Worm (Caenorhabditis elegans) whole organism, young adult: Measurements from ENCODE around the gene hmg-4.
A peak's percentile ranks its signal among the peaks of the same experiment; 100 is the strongest.

ENCODE experiments used
- B0019.2 ChIP-seq: fragments of 200-800 bp; sonication (Bioruptor generic); conservative IDR thresholded peaks from 2 replicates; pipeline ENCODE4 v1.3.6; 2022; ENCODE audit warnings: missing genetic modification reagents, missing genetic modification characterization, missing compliant biosample characterization
- B0261.1 ChIP-seq: sonication (generic microtip); optimal IDR thresholded peaks from 2 replicates; lab custom pipeline; 2016; ENCODE audit warnings: mild to moderate bottlenecking, missing genetic modification characterization, moderate library complexity, missing compliant biosample characterization
- C06A6.2 ChIP-seq: fragments of 200-800 bp; sonication (Bioruptor generic); conservative IDR thresholded peaks from 2 replicates; pipeline ENCODE4 v1.3.6; 2022; ENCODE audit warnings: missing genetic modification characterization, missing compliant biosample characterization
- F10E7.11 ChIP-seq: sonication (generic microtip); optimal IDR thresholded peaks from 2 replicates; lab custom pipeline; 2017; ENCODE audit warnings: mild to moderate bottlenecking, missing genetic modification characterization, moderate library complexity, missing compliant biosample characterization
- F22D6.2 ChIP-seq: sonication (generic microtip); optimal IDR thresholded peaks from 2 replicates; lab custom pipeline; 2016; ENCODE audit warnings: mild to moderate bottlenecking, missing genetic modification characterization, missing compliant biosample characterization
- F23B12.7 ChIP-seq: sonication (generic microtip); optimal IDR thresholded peaks from 2 replicates; lab custom pipeline; 2017; ENCODE audit warnings: missing genetic modification characterization, mild to moderate bottlenecking, missing compliant biosample characterization, antibody characterized with exemption, moderate library complexity; ENCODE audit not compliant: insufficient read depth
- F52B5.7 ChIP-seq: sonication (generic microtip); optimal IDR thresholded peaks from 2 replicates; lab custom pipeline; 2016; ENCODE audit warnings: mild to moderate bottlenecking, missing genetic modification characterization, missing compliant biosample characterization
- F57A8.1 ChIP-seq: fragments of 200-800 bp; sonication (Bioruptor generic); optimal IDR thresholded peaks from 2 replicates; lab custom pipeline; 2018; ENCODE audit warnings: mild to moderate bottlenecking, missing genetic modification characterization, moderate library complexity, missing compliant biosample characterization
- T07F8.4 ChIP-seq: sonication (generic microtip); optimal IDR thresholded peaks from 2 replicates; lab custom pipeline; 2016; ENCODE audit warnings: mild to moderate bottlenecking, missing genetic modification characterization, moderate library complexity, missing compliant biosample characterization
- ZK185.1 ChIP-seq: sonication (generic microtip); optimal IDR thresholded peaks from 2 replicates; lab custom pipeline; 2016; ENCODE audit warnings: mild to moderate bottlenecking, missing genetic modification characterization, missing compliant biosample characterization; ENCODE audit not compliant: poor library complexity, severe bottlenecking
- ama-1 ChIP-seq, 3 experiments: fragments of 150-350 bp in 1 of 3; sonication (generic microtip) in 2 of 3; optimal IDR thresholded peaks; 2 replicates each; lab custom pipeline; 2014 to 2018; ENCODE audit warnings: missing biosample characterization in 2 of 3, missing genetic modification characterization in 2 of 3, missing genetic modification reagents in 2 of 3
- aptf-2 ChIP-seq: fragments of 200-800 bp; sonication (Bioruptor generic); conservative IDR thresholded peaks from 2 replicates; pipeline ENCODE4 v1.3.6; 2022; ENCODE audit warnings: missing genetic modification reagents, missing genetic modification characterization, missing compliant biosample characterization
- atf-7 ChIP-seq: sonication (generic microtip); optimal IDR thresholded peaks from 2 replicates; lab custom pipeline; 2017; ENCODE audit warnings: mild to moderate bottlenecking, missing genetic modification characterization, missing compliant biosample characterization
- attf-6 ChIP-seq: fragments of 200-800 bp; sonication (Bioruptor generic); IDR thresholded peaks from 2 replicates; pipeline ENCODE4 v1.3.6; 2022; ENCODE audit warnings: missing genetic modification reagents, missing genetic modification characterization, missing compliant biosample characterization
- cebp-2 ChIP-seq: fragments of 200-800 bp; sonication (Bioruptor generic); IDR thresholded peaks from 2 replicates; pipeline ENCODE4 v1.3.6; 2022; ENCODE audit warnings: missing genetic modification characterization, missing compliant biosample characterization
- ceh-27 ChIP-seq: fragments of 200-800 bp; sonication (Bioruptor generic); optimal IDR thresholded peaks from 2 replicates; lab custom pipeline; 2018; ENCODE audit warnings: mild to moderate bottlenecking, missing genetic modification characterization, moderate library complexity, missing compliant biosample characterization
- ceh-40 ChIP-seq: fragments of 200-800 bp; sonication (Bioruptor generic); IDR thresholded peaks from 2 replicates; pipeline ENCODE4 v1.3.6; 2022; ENCODE audit warnings: missing genetic modification characterization, missing compliant biosample characterization
- ceh-91 ChIP-seq: fragments of 200-800 bp; sonication (Bioruptor generic); IDR thresholded peaks from 2 replicates; pipeline ENCODE4 v1.3.6; 2022; ENCODE audit warnings: missing genetic modification reagents, missing genetic modification characterization, missing compliant biosample characterization
- dox-1 ChIP-seq: fragments of 200-800 bp; sonication (Bioruptor generic); IDR thresholded peaks from 2 replicates; pipeline ENCODE4 v1.3.6; 2022; ENCODE audit warnings: missing genetic modification reagents, missing genetic modification characterization, missing compliant biosample characterization
- dpl-1 ChIP-seq: fragments of 150-350 bp; optimal IDR thresholded peaks from 2 replicates; lab custom pipeline; 2014; ENCODE audit warnings: missing biosample characterization, missing genetic modification reagents, missing genetic modification characterization
- efl-1 ChIP-seq: fragments of 150-350 bp; optimal IDR thresholded peaks from 2 replicates; lab custom pipeline; 2014; ENCODE audit warnings: missing biosample characterization, missing genetic modification reagents, missing genetic modification characterization
- egl-18 ChIP-seq: fragments of 200-800 bp; sonication (Bioruptor generic); IDR thresholded peaks from 2 replicates; pipeline ENCODE4 v1.3.6; 2022; ENCODE audit warnings: missing genetic modification reagents, missing genetic modification characterization, missing compliant biosample characterization
- hmg-1.2 ChIP-seq: fragments of 200-800 bp; sonication (Bioruptor generic); IDR thresholded peaks from 2 replicates; pipeline ENCODE4 v1.3.6; 2022; ENCODE audit warnings: missing genetic modification reagents, missing genetic modification characterization, missing compliant biosample characterization
- hmg-20 ChIP-seq: fragments of 200-800 bp; sonication (Bioruptor generic); IDR thresholded peaks from 2 replicates; pipeline ENCODE4 v1.3.6; 2022; ENCODE audit warnings: missing genetic modification reagents, missing genetic modification characterization, missing compliant biosample characterization
- hsf-1 ChIP-seq: fragments of 200-800 bp; sonication (Bioruptor generic); IDR thresholded peaks from 2 replicates; pipeline ENCODE4 v1.3.6; 2022; ENCODE audit warnings: missing genetic modification reagents, missing genetic modification characterization, missing compliant biosample characterization
- let-526 ChIP-seq: fragments of 200-800 bp; sonication (Bioruptor generic); IDR thresholded peaks from 2 replicates; pipeline ENCODE4 v1.3.6; 2022; ENCODE audit warnings: missing genetic modification reagents, missing genetic modification characterization, missing compliant biosample characterization
- lin-35 ChIP-seq, 3 experiments: fragments of 150-350 bp in 2 of 3; sonication (generic microtip) in 1 of 3; optimal IDR thresholded peaks; 2 replicates each; lab custom pipeline; 2014 to 2018; ENCODE audit warnings: missing biosample characterization in 3 of 3, missing genetic modification characterization in 3 of 3, missing genetic modification reagents in 3 of 3
- lin-40 ChIP-seq: sonication (generic microtip); optimal IDR thresholded peaks from 2 replicates; lab custom pipeline; 2016; ENCODE audit warnings: missing genetic modification characterization, mild to moderate bottlenecking, missing compliant biosample characterization, missing genotype, missing genetic modification reagents
- lir-1 ChIP-seq: fragments of 200-800 bp; sonication (Bioruptor generic); conservative IDR thresholded peaks from 2 replicates; pipeline ENCODE4 v1.3.6; 2022; ENCODE audit warnings: missing genetic modification reagents, missing genetic modification characterization, missing compliant biosample characterization
- lsl-1 ChIP-seq: fragments of 200-800 bp; sonication (Bioruptor generic); optimal IDR thresholded peaks from 2 replicates; lab custom pipeline; 2018; ENCODE audit warnings: mild to moderate bottlenecking, missing genetic modification characterization, moderate library complexity, missing compliant biosample characterization
- madf-10 ChIP-seq: sonication (generic microtip); optimal IDR thresholded peaks from 2 replicates; lab custom pipeline; 2016; ENCODE audit warnings: mild to moderate bottlenecking, missing genetic modification characterization, missing compliant biosample characterization
- madf-3 ChIP-seq: fragments of 200-800 bp; sonication (Bioruptor generic); IDR thresholded peaks from 2 replicates; pipeline ENCODE4 v1.3.6; 2022; ENCODE audit warnings: missing genetic modification reagents, missing genetic modification characterization, missing compliant biosample characterization
- madf-6 ChIP-seq: fragments of 200-800 bp; sonication (Bioruptor generic); IDR thresholded peaks from 2 replicates; pipeline ENCODE4 v1.3.6; 2022; ENCODE audit warnings: missing genetic modification reagents, missing genetic modification characterization, missing compliant biosample characterization
- nfya-2 ChIP-seq: fragments of 200-800 bp; sonication (Bioruptor generic); IDR thresholded peaks from 2 replicates; pipeline ENCODE4 v1.3.6; 2022; ENCODE audit warnings: missing genetic modification reagents, missing genetic modification characterization, missing compliant biosample characterization
- pha-4 ChIP-seq: fragments of 150-350 bp; sonication (generic microtip); optimal IDR thresholded peaks from 2 replicates; lab custom pipeline; 2014; ENCODE audit warnings: missing biosample characterization, missing genetic modification reagents, missing genetic modification characterization
- rcor-1 ChIP-seq: fragments of 200-800 bp; sonication (Bioruptor generic); IDR thresholded peaks from 2 replicates; pipeline ENCODE4 v1.3.6; 2022; ENCODE audit warnings: missing genetic modification reagents, missing genetic modification characterization, missing compliant biosample characterization
- rec-8 ChIP-seq, 2 experiments: sonication (generic microtip); optimal IDR thresholded peaks; 2 replicates each; lab custom pipeline; 2016; ENCODE audit warnings: mild to moderate bottlenecking in 2 of 2, missing genetic modification characterization in 2 of 2, missing genetic modification reagents in 2 of 2, missing genotype in 2 of 2, missing biosample characterization in 1 of 2, missing compliant biosample characterization in 1 of 2, moderate library complexity in 1 of 2
- snpc-1.3 ChIP-seq: sonication (generic microtip); optimal IDR thresholded peaks from 2 replicates; lab custom pipeline; 2017; ENCODE audit warnings: missing genetic modification characterization, mild to moderate bottlenecking, missing compliant biosample characterization, antibody characterized with exemption, moderate library complexity, missing genotype, missing genetic modification reagents; ENCODE audit not compliant: insufficient read depth
- somi-1 ChIP-seq: fragments of 200-800 bp; sonication (Bioruptor generic); optimal IDR thresholded peaks from 2 replicates; lab custom pipeline; 2018; ENCODE audit warnings: mild to moderate bottlenecking, missing genetic modification characterization, missing compliant biosample characterization
- tbp1 ChIP-seq: fragments of 200-800 bp; sonication (Bioruptor generic); optimal IDR thresholded peaks from 2 replicates; lab custom pipeline; 2018; ENCODE audit warnings: mild to moderate bottlenecking, missing genetic modification characterization, missing compliant biosample characterization
- tbx-9 ChIP-seq: sonication (generic microtip); optimal IDR thresholded peaks from 2 replicates; lab custom pipeline; 2016; ENCODE audit warnings: borderline replicate concordance, missing genetic modification characterization, inconsistent platforms, missing compliant biosample characterization
- tlf-1 ChIP-seq: fragments of 200-800 bp; sonication (Bioruptor generic); optimal IDR thresholded peaks from 2 replicates; lab custom pipeline; 2018; ENCODE audit warnings: mild to moderate bottlenecking, missing genetic modification characterization, missing compliant biosample characterization
- unc-130 ChIP-seq: sonication (generic microtip); optimal IDR thresholded peaks from 2 replicates; lab custom pipeline; 2016; ENCODE audit warnings: missing genetic modification reagents, missing genetic modification characterization, missing compliant biosample characterization
- unc-62 ChIP-seq: fragments of 150-350 bp; optimal IDR thresholded peaks from 2 replicates; lab custom pipeline; 2014; ENCODE audit warnings: missing biosample characterization, missing genetic modification reagents, missing genetic modification characterization
- xnd-1 ChIP-seq: sonication (generic microtip); optimal IDR thresholded peaks from 2 replicates; lab custom pipeline; 2016; ENCODE audit warnings: missing genotype, missing genetic modification reagents, missing genetic modification characterization, missing compliant biosample characterization
- ztf-18 ChIP-seq: sonication (generic microtip); optimal IDR thresholded peaks from 2 replicates; lab custom pipeline; 2016; ENCODE audit warnings: missing genotype, mild to moderate bottlenecking, missing genetic modification characterization, missing compliant biosample characterization
- ztf-3 ChIP-seq: fragments of 200-800 bp; sonication (Bioruptor generic); optimal IDR thresholded peaks from 2 replicates; lab custom pipeline; 2018; ENCODE audit warnings: mild to moderate bottlenecking, missing genetic modification characterization, missing compliant biosample characterization

hmg-4 gene

DNA sequence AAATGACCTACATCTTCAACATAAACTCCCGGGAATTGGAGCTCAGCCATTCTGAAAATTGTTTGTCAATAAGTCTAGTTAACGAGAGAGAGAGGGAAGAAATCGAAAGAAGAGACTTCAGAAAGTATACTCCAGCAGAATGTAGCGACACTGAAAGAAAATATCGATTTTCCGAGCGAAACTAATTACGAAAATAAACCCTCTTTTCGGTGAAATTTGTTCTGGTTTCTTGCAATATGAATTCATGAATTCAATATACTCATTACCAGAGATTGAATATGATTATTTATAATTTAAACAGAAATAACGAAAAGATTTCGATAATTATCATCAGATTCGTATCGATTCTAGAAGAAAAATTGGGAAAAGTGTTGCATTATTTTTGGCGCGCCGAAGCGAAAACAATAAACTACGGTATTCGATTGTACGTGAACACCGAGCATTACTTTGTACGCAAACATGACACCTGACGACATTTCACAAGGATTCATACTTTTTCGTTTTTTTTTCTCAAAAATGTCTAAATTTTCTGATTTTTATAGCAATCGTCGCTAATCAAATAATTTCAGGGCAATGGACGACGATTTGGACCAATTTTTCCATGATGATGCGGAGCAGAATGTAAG is at the start of gene hmg-4, which contains the start of gene T20B12.3:
TSS of gene hmg-4 (minus strand) at position 51 of the 626 bp plus-strand sequence.
TSS of gene T20B12.3 (plus strand) at position 570 of the 626 bp plus-strand sequence.
- TF ChIP-seq unc-62 (GFP tag; lab: Kevin White, UChicago) (no peak), ama-1 (optimal IDR thresholded peaks at IDR 0.05; lab: Kevin White, UChicago) (no peak), ama-1 (GFP tag; optimal IDR thresholded peaks at IDR 0.05; lab: Kevin White, UChicago) (no peak), lsl-1 (GFP tag; lab: Kevin White, UChicago) (peak; percentile 89), pha-4 (tag; lab: Kevin White, UChicago) (no peak), B0019.2 (GFP tag; lab: Robert Waterston, UW) (0 out of 2 replicates have a peak, but pooled peaks have one; percentile 36), ceh-27 (no peak), atf-7 (no peak), ceh-40 (no peak), attf-6 (GFP tag; lab: Robert Waterston, UW) (no peak), madf-6 (GFP tag; lab: Robert Waterston, UW) (peak; percentile 87), F22D6.2 (tag; lab: Kevin White, UChicago) (no peak), rec-8 (tag; optimal IDR thresholded peaks at IDR 0.05; lab: Kevin White, UChicago) (no peak), efl-1 (GFP tag; lab: Kevin White, UChicago) (peak; percentile 93), let-526 (GFP tag; lab: Robert Waterston, UW) (no peak), B0261.1 (tag; lab: Kevin White, UChicago) (no peak), C06A6.2 (no peak), unc-130 (GFP tag; lab: Kevin White, UChicago) (peak; percentile 14), tbx-9 (tag; lab: Kevin White, UChicago) (no peak), F52B5.7 (tag; lab: Kevin White, UChicago) (no peak), dpl-1 (peak; percentile 70), T07F8.4 (tag; lab: Kevin White, UChicago) (no peak), ztf-3 (no peak), F10E7.11 (tag; lab: Kevin White, UChicago) (no peak), cebp-2 (GFP tag; lab: Robert Waterston, UW) (no peak), ZK185.1 (tag; lab: Kevin White, UChicago) (no peak), madf-3 (GFP tag; lab: Robert Waterston, UW) (no peak), ztf-18 (peak; percentile 44), xnd-1 (tag; lab: Kevin White, UChicago) (peak; percentile 50), hmg-20 (GFP tag; lab: Robert Waterston, UW) (no peak), nfya-2 (no peak), aptf-2 (GFP tag; lab: Robert Waterston, UW) (no peak), dox-1 (peak; percentile 55), ceh-91 (GFP tag; lab: Robert Waterston, UW) (peak; percentile 71), hsf-1 (peak; percentile 84; the same call in 1 of the 2 replicates), tlf-1 (GFP tag; lab: Kevin White, UChicago) (peak; percentile 7), tbp1 (peak; percentile 75), madf-10 (tag; lab: Kevin White, UChicago) (no peak), lir-1 (no peak), somi-1 (GFP tag; lab: Kevin White, UChicago) (no peak), lin-40 (tag; lab: Kevin White, UChicago) (no peak), rcor-1 (GFP tag; lab: Robert Waterston, UW) (peak; percentile 8; the same call in 1 of the 2 replicates), snpc-1.3 (tag; lab: Kevin White, UChicago) (no peak), F23B12.7 (tag; lab: Kevin White, UChicago) (peak; percentile 54), egl-18 (GFP tag; lab: Robert Waterston, UW) (no peak), lin-35 (GFP tag; optimal IDR thresholded peaks at IDR 0.05; lab: Kevin White, UChicago) (no peak), F57A8.1 (GFP tag; lab: Kevin White, UChicago) (no peak), hmg-1.2 (GFP tag; lab: Robert Waterston, UW) (peak; percentile 52; the same call in 1 of the 2 replicates)
